Fruit fly (Drosophila melanogaster): ENCODE measurements around the gene ymp.

Gene ymp

dm6 chr3R:25589168-25589567, 19.8 kb downstream of the ymp start (continued):
- TF ChIP-seq CG1647 (GFP tag; optimal IDR thresholded peaks at IDR 0.05), result no peak
- no peak for TF ChIP-seq dpn (GFP tag; optimal IDR thresholded peaks at IDR 0.05)
- TF ChIP-seq jing (GFP tag; optimal IDR thresholded peaks at IDR 0.05), result no peak
- TF ChIP-seq nmo (GFP tag; optimal IDR thresholded peaks at IDR 0.05), result no peak
- TF ChIP-seq Optix (GFP tag; IDR thresholded peaks at IDR 0.05), result no peak
- TF ChIP-seq zfh2 (GFP tag; optimal IDR thresholded peaks at IDR 0.05), result no peak
- TF ChIP-seq fd96Cb (tag; optimal IDR thresholded peaks at IDR 0.05), result no peak
- TF ChIP-seq Lhr (GFP tag; optimal IDR thresholded peaks at IDR 0.05), result no peak
- no peak for TF ChIP-seq CG3163 (GFP tag; optimal IDR thresholded peaks at IDR 0.05)
- no peak for TF ChIP-seq CG6654 (GFP tag; optimal IDR thresholded peaks at IDR 0.05)
- no peak for TF ChIP-seq Abd-B (GFP tag; optimal IDR thresholded peaks at IDR 0.05)
- TF ChIP-seq run (tag; optimal IDR thresholded peaks at IDR 0.05), result no peak
- peak; percentile 35; the same call in 1 of the 2 replicates for TF ChIP-seq chm (GFP tag; IDR thresholded peaks at IDR 0.05)
- TF ChIP-seq CG43689 (GFP tag; IDR thresholded peaks at IDR 0.05), result no peak
- no peak for TF ChIP-seq kay (GFP tag; optimal IDR thresholded peaks at IDR 0.05)
- TF ChIP-seq Dek (tag; optimal IDR thresholded peaks at IDR 0.05), result no peak
- TF ChIP-seq CG14965 (GFP tag; optimal IDR thresholded peaks at IDR 0.05; ENCODE audit: borderline replicate concordance), result no peak
- TF ChIP-seq CG2712 (tag; optimal IDR thresholded peaks at IDR 0.05), result no peak
- no peak for TF ChIP-seq pfk (GFP tag; optimal IDR thresholded peaks at IDR 0.05)
- no peak for TF ChIP-seq org-1 (GFP tag; optimal IDR thresholded peaks at IDR 0.05)
- no peak for TF ChIP-seq Camta (GFP tag; optimal IDR thresholded peaks at IDR 0.05)
- TF ChIP-seq CG4282 (GFP tag; optimal IDR thresholded peaks at IDR 0.05), result no peak
- TF ChIP-seq Hmr (GFP tag; optimal IDR thresholded peaks at IDR 0.05), result peak; percentile 9
- TF ChIP-seq crp (GFP tag; optimal IDR thresholded peaks at IDR 0.05), result no peak
- no peak for TF ChIP-seq jigr1 (GFP tag; IDR thresholded peaks at IDR 0.05)
- no peak for TF ChIP-seq D (optimal IDR thresholded peaks at IDR 0.05)
- TF ChIP-seq D (GFP tag; optimal IDR thresholded peaks at IDR 0.05), result no peak
- 0 out of 2 replicates have a peak, but pooled peaks have one; percentile 40 for TF ChIP-seq CG9932 (GFP tag; IDR thresholded peaks at IDR 0.05)
- no peak for TF ChIP-seq pb (GFP tag; optimal IDR thresholded peaks at IDR 0.05)
- TF ChIP-seq hkb (optimal IDR thresholded peaks at IDR 0.05), result no peak
- TF ChIP-seq hkb (GFP tag; IDR thresholded peaks at IDR 0.05), result no peak
- TF ChIP-seq kah (GFP tag; optimal IDR thresholded peaks at IDR 0.05), result no peak
- peak; percentile 49; the same call in 1 of the 2 replicates for TF ChIP-seq rib (GFP tag; IDR thresholded peaks at IDR 0.05)
- no peak for TF ChIP-seq hth (optimal IDR thresholded peaks at IDR 0.05)
- TF ChIP-seq Rfx (GFP tag; IDR thresholded peaks at IDR 0.05), result peak; percentile 56
- TF ChIP-seq CG8388 (GFP tag; optimal IDR thresholded peaks at IDR 0.05), result no peak
- TF ChIP-seq psq (GFP tag; optimal IDR thresholded peaks at IDR 0.05), result no peak
- TF ChIP-seq Usf (GFP tag; optimal IDR thresholded peaks at IDR 0.05), result no peak
- TF ChIP-seq CG16779 (GFP tag; IDR thresholded peaks at IDR 0.05), result no peak
- TF ChIP-seq CHES-1-like (GFP tag; optimal IDR thresholded peaks at IDR 0.05), result no peak
- no peak for TF ChIP-seq Six4 (GFP tag; optimal IDR thresholded peaks at IDR 0.05)
- no peak for TF ChIP-seq mld (GFP tag; IDR thresholded peaks at IDR 0.05; ENCODE audit: partially characterized antibody)
- TF ChIP-seq sisA (GFP tag; IDR thresholded peaks at IDR 0.05), result no peak
- no peak for TF ChIP-seq CG9727 (GFP tag; optimal IDR thresholded peaks at IDR 0.05)
- TF ChIP-seq CG11696 (GFP tag; IDR thresholded peaks at IDR 0.05), result no peak
- no peak for TF ChIP-seq CG18476 (GFP tag; optimal IDR thresholded peaks at IDR 0.05)
- no peak for TF ChIP-seq CG33557 (GFP tag; optimal IDR thresholded peaks at IDR 0.05)
- TF ChIP-seq CG12071 (GFP tag; optimal IDR thresholded peaks at IDR 0.05), result peak; percentile 1
- TF ChIP-seq H2.0 (GFP tag; IDR thresholded peaks at IDR 0.05), result no peak
- TF ChIP-seq Elba2 (GFP tag; optimal IDR thresholded peaks at IDR 0.05), result no peak
- TF ChIP-seq h (optimal IDR thresholded peaks at IDR 0.05), result no peak
- TF ChIP-seq scrt (GFP tag; optimal IDR thresholded peaks at IDR 0.05), result no peak
- TF ChIP-seq dm (GFP tag; optimal IDR thresholded peaks at IDR 0.05), result no peak

Measured in whole organism, embryonic.